Worm (Caenorhabditis elegans) whole organism, L1 larva: ENCODE results near the gene gst-44.

Experiments
- alr-1 ChIP-seq: fragments of 200-800 bp; sonication (Bioruptor generic); optimal IDR thresholded peaks from 2 replicates; lab custom pipeline; 2018; ENCODE audit warnings: borderline replicate concordance, mild to moderate bottlenecking, missing genetic modification characterization, missing compliant biosample characterization
- ama-1 ChIP-seq: fragments of 150-350 bp; optimal IDR thresholded peaks from 2 replicates; lab custom pipeline; 2014
- blmp-1 ChIP-seq: fragments of 150-350 bp; optimal IDR thresholded peaks from 2 replicates; lab custom pipeline; 2014; ENCODE audit warnings: missing biosample characterization, missing genetic modification characterization
- elt-2 ChIP-seq: sonication (generic microtip); optimal IDR thresholded peaks from 2 replicates; lab custom pipeline; 2016; ENCODE audit warnings: missing genetic modification characterization, mild to moderate bottlenecking, inconsistent platforms, missing compliant biosample characterization, missing genetic modification reagents
- ets-5 ChIP-seq: fragments of 200-800 bp; sonication (Bioruptor generic); IDR thresholded peaks from 2 replicates; pipeline ENCODE4 v1.3.6; 2022; ENCODE audit warnings: missing genetic modification characterization, missing compliant biosample characterization
- fkh-10 ChIP-seq: sonication (generic microtip); optimal IDR thresholded peaks from 2 replicates; lab custom pipeline; 2017; ENCODE audit warnings: missing biosample characterization, missing genetic modification reagents, missing genetic modification characterization
- lin-15B ChIP-seq: fragments of 150-350 bp; sonication (generic microtip); optimal IDR thresholded peaks from 3 replicates; lab custom pipeline; 2014; ENCODE audit warnings: missing biosample characterization, missing genetic modification characterization
- nhr-12 ChIP-seq: sonication (generic microtip); optimal IDR thresholded peaks from 2 replicates; lab custom pipeline; 2017; ENCODE audit warnings: missing biosample characterization, missing genetic modification characterization
- pag-3 ChIP-seq: sonication (generic microtip); optimal IDR thresholded peaks from 2 replicates; lab custom pipeline; 2017; ENCODE audit warnings: missing genetic modification characterization, mild to moderate bottlenecking, missing compliant biosample characterization, antibody characterized with exemption, borderline replicate concordance; ENCODE audit not compliant: insufficient read depth
- pqm-1 ChIP-seq: sonication (generic microtip); optimal IDR thresholded peaks from 3 replicates; lab custom pipeline; 2017; ENCODE audit warnings: missing biosample characterization, missing genetic modification characterization
- snpc-4 ChIP-seq: fragments of 150-350 bp; optimal IDR thresholded peaks from 2 replicates; lab custom pipeline; 2014; ENCODE audit warnings: missing biosample characterization, missing genetic modification characterization
- tbx-2 ChIP-seq: sonication (generic microtip); optimal IDR thresholded peaks from 2 replicates; lab custom pipeline; 2016; ENCODE audit warnings: missing genetic modification characterization, missing compliant biosample characterization
- ztf-11 ChIP-seq, 2 experiments: sonication (generic microtip); optimal IDR thresholded peaks; 2 replicates each; lab custom pipeline; 2016 to 2017; ENCODE audit warnings: missing genetic modification characterization in 2 of 2, missing biosample characterization in 1 of 2, missing compliant biosample characterization in 1 of 2
- ztf-4 ChIP-seq: fragments of 150-350 bp; optimal IDR thresholded peaks from 2 replicates; lab custom pipeline; 2014; ENCODE audit warnings: missing biosample characterization, missing genetic modification characterization

DNA sequence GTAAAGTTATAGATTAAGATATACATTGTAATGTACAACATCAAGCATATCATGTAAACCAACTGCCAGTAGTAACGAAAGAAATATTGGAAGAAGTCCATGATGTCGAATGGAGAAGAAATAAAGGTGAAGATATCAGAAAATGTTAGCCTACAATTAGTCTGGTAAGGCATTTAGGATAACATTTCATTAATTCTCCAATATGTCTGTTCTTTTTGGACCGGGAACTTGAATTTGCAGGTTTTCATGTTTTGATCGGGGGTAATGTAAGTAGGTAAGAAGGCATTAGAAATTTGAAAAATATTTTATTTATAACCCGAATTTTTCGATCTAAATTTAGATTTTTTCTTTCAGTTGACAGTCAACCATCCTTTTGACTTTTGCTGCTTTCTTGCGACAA is 3.0 kb downstream of the gst-44 start, which contains the start of gene srd-63:
- TF ChIP-seq ztf-4 (tag; lab: Kevin White, UChicago): no peak
- no peak for TF ChIP-seq blmp-1 (tag; lab: Kevin White, UChicago)
- no peak for TF ChIP-seq alr-1 (tag; lab: Kevin White, UChicago)
- no peak for TF ChIP-seq snpc-4 (tag; lab: Kevin White, UChicago)
- no peak for TF ChIP-seq tbx-2 (tag; lab: Kevin White, UChicago)
- TF ChIP-seq elt-2 (tag; lab: Kevin White, UChicago): no peak
- no peak for TF ChIP-seq ztf-11 (tag; optimal IDR thresholded peaks at IDR 0.05; lab: Kevin White, UChicago)
- no peak for TF ChIP-seq nhr-12
- no peak for TF ChIP-seq lin-15B (tag; lab: Kevin White, UChicago)
- no peak for TF ChIP-seq pag-3 (tag; lab: Kevin White, UChicago)
- no peak for TF ChIP-seq ets-5 (GFP tag; lab: Robert Waterston, UW)
- no peak for TF ChIP-seq ama-1 (lab: Kevin White, UChicago)
- no peak for TF ChIP-seq pqm-1 (tag; lab: Kevin White, UChicago)
- no peak for TF ChIP-seq fkh-10 (GFP tag; lab: Kevin White, UChicago)
